Fruit fly (Drosophila melanogaster) whole organism, embryonic: Measurements from ENCODE around the gene Dpm1.

Source experiments
- Atf6 ChIP-seq: fragments of 200-800 bp; sonication (Bioruptor generic); IDR thresholded peaks from 2 replicates; pipeline ENCODE4 v1.3.6; 2022; ENCODE audit warnings: missing biosample characterization, missing genetic modification characterization
- B-H2 ChIP-seq: fragments of 200-800 bp; sonication (Bioruptor generic); optimal IDR thresholded peaks from 2 replicates; lab custom pipeline; 2018; ENCODE audit warnings: missing biosample characterization, mild to moderate bottlenecking, missing genetic modification characterization
- BEAF-32 ChIP-seq: fragments of 200-800 bp; sonication (Bioruptor generic); optimal IDR thresholded peaks from 3 replicates; lab custom pipeline; 2017; ENCODE audit warnings: missing biosample characterization, missing genetic modification characterization, mild to moderate bottlenecking, moderate library complexity, missing genetic modification reagents
- CG10209 ChIP-seq: fragments of 200-800 bp; sonication (Bioruptor generic); optimal IDR thresholded peaks from 3 replicates; lab custom pipeline; 2017; ENCODE audit warnings: missing biosample characterization, mild to moderate bottlenecking, missing genetic modification characterization, missing genetic modification reagents
- CG10979 ChIP-seq: fragments of 200-800 bp; sonication (Bioruptor generic); optimal IDR thresholded peaks from 2 replicates; lab custom pipeline; 2018; ENCODE audit warnings: missing biosample characterization, mild to moderate bottlenecking, missing genetic modification characterization, moderate library complexity
- CG11560 ChIP-seq: fragments of 200-800 bp; sonication (Bioruptor generic); IDR thresholded peaks from 3 replicates; pipeline ENCODE4 v1.3.6; 2022; ENCODE audit warnings: missing biosample characterization, missing genetic modification characterization
- CG14860 ChIP-seq: fragments of 200-800 bp; sonication (Bioruptor generic); IDR thresholded peaks from 3 replicates; pipeline ENCODE4 v1.3.6; 2022; ENCODE audit warnings: missing biosample characterization, missing genetic modification characterization; ENCODE audit not compliant: partially characterized antibody
- CG15269 ChIP-seq: fragments of 200-800 bp; sonication (Bioruptor generic); optimal IDR thresholded peaks from 2 replicates; lab custom pipeline; 2018; ENCODE audit warnings: missing biosample characterization, mild to moderate bottlenecking, missing genetic modification characterization, moderate library complexity
- CG16813 ChIP-seq: fragments of 200-800 bp; sonication (Bioruptor generic); IDR thresholded peaks from 3 replicates; pipeline ENCODE4 v1.3.6; 2022; ENCODE audit warnings: missing biosample characterization, missing genetic modification characterization; ENCODE audit not compliant: partially characterized antibody
- CG17568 ChIP-seq: fragments of 200-800 bp; sonication (Bioruptor generic); optimal IDR thresholded peaks from 2 replicates; lab custom pipeline; 2018; ENCODE audit warnings: missing biosample characterization, mild to moderate bottlenecking, missing genetic modification characterization, moderate library complexity
- CG4730 ChIP-seq: fragments of 200-800 bp; sonication (Bioruptor generic); IDR thresholded peaks from 2 replicates; pipeline ENCODE4 v1.3.6; 2022; ENCODE audit warnings: missing biosample characterization, missing genetic modification characterization
- CG6272 ChIP-seq: fragments of 200-800 bp; sonication (Bioruptor generic); IDR thresholded peaks from 2 replicates; pipeline ENCODE4 v1.3.6; 2022; ENCODE audit warnings: missing biosample characterization, missing genetic modification characterization
- CG6791 ChIP-seq: fragments of 200-800 bp; sonication (Bioruptor generic); IDR thresholded peaks from 3 replicates; pipeline ENCODE4 v1.3.6; 2022; ENCODE audit warnings: missing biosample characterization, missing genetic modification characterization; ENCODE audit not compliant: partially characterized antibody
- CG9817 ChIP-seq: fragments of 200-800 bp; sonication (Bioruptor generic); optimal IDR thresholded peaks from 2 replicates; lab custom pipeline; 2018; ENCODE audit warnings: missing biosample characterization, mild to moderate bottlenecking, missing genetic modification characterization, moderate library complexity
- CG9876 ChIP-seq: fragments of 200-800 bp; sonication (Bioruptor generic); optimal IDR thresholded peaks from 2 replicates; lab custom pipeline; 2016; ENCODE audit warnings: missing biosample characterization, missing genetic modification characterization
- D19A ChIP-seq: fragments of 200-800 bp; optimal IDR thresholded peaks from 3 replicates; lab custom pipeline; 2019; ENCODE audit warnings: missing biosample characterization, mild to moderate bottlenecking, missing genetic modification characterization, moderate library complexity
- Dll ChIP-seq: fragments of 200-800 bp; sonication (Bioruptor generic); IDR thresholded peaks from 4 replicates; pipeline ENCODE4 v1.3.6; 2022; ENCODE audit warnings: missing biosample characterization, missing genetic modification characterization; ENCODE audit not compliant: partially characterized antibody
- Doc3 ChIP-seq: fragments of 200-800 bp; sonication (Bioruptor generic); IDR thresholded peaks from 3 replicates; pipeline ENCODE4 v1.3.6; 2022; ENCODE audit warnings: missing biosample characterization, missing genetic modification characterization; ENCODE audit not compliant: partially characterized antibody
- E2f2 ChIP-seq: fragments of 200-800 bp; sonication (Bioruptor generic); IDR thresholded peaks from 2 replicates; pipeline ENCODE4 v1.3.6; 2022; ENCODE audit warnings: missing biosample characterization, missing genetic modification characterization
- Ets65A ChIP-seq: fragments of 200-800 bp; sonication (Bioruptor generic); peaks from one replicate; lab custom pipeline; 2016; ENCODE audit warnings: missing biosample characterization, missing genetic modification characterization
- Fer2 ChIP-seq: fragments of 200-800 bp; sonication (Bioruptor generic); optimal IDR thresholded peaks from 2 replicates; lab custom pipeline; 2018; ENCODE audit warnings: missing biosample characterization, mild to moderate bottlenecking, missing genetic modification characterization, moderate library complexity
- Fer3 ChIP-seq: fragments of 200-800 bp; sonication (Bioruptor generic); optimal IDR thresholded peaks from 2 replicates; lab custom pipeline; 2018; ENCODE audit warnings: missing biosample characterization, mild to moderate bottlenecking, missing genetic modification characterization, moderate library complexity
- HLH4C ChIP-seq: fragments of 200-800 bp; sonication (Bioruptor generic); IDR thresholded peaks from 3 replicates; pipeline ENCODE4 v1.3.6; 2022; ENCODE audit warnings: missing biosample characterization, missing genetic modification characterization; ENCODE audit not compliant: partially characterized antibody
- Hr39 ChIP-seq: fragments of >200 bp; optimal IDR thresholded peaks from 2 replicates; lab custom pipeline; 2017
- Scr ChIP-seq: fragments of 200-800 bp; sonication (Bioruptor generic); IDR thresholded peaks from 2 replicates; pipeline ENCODE4 v1.3.6; 2022; ENCODE audit warnings: missing biosample characterization, missing genetic modification characterization; ENCODE audit not compliant: partially characterized antibody
- amos ChIP-seq: fragments of 200-800 bp; sonication (Bioruptor generic); IDR thresholded peaks from 2 replicates; pipeline ENCODE4 v1.3.6; 2022; ENCODE audit warnings: missing biosample characterization, missing genetic modification characterization; ENCODE audit not compliant: partially characterized antibody
- ato ChIP-seq: fragments of 200-800 bp; sonication (Bioruptor generic); IDR thresholded peaks from 2 replicates; pipeline ENCODE4 v1.3.6; 2022; ENCODE audit warnings: missing biosample characterization, missing genetic modification characterization; ENCODE audit not compliant: partially characterized antibody
- emc ChIP-seq: fragments of 200-800 bp; sonication (Bioruptor generic); optimal IDR thresholded peaks from 2 replicates; lab custom pipeline; 2016; ENCODE audit warnings: missing biosample characterization, missing genetic modification characterization
- ftz-f1 ChIP-seq: fragments of 200-800 bp; sonication (Bioruptor generic); optimal IDR thresholded peaks from 2 replicates; lab custom pipeline; 2016; ENCODE audit warnings: missing biosample characterization, missing genetic modification characterization
- gfzf ChIP-seq: fragments of 200-800 bp; sonication (Bioruptor generic); optimal IDR thresholded peaks from 2 replicates; lab custom pipeline; 2016; ENCODE audit warnings: missing biosample characterization, mild to moderate bottlenecking, missing genetic modification characterization, moderate library complexity
- gsb ChIP-seq: fragments of 200-800 bp; sonication (Bioruptor generic); IDR thresholded peaks from 2 replicates; pipeline ENCODE4 v1.3.6; 2022; ENCODE audit warnings: missing biosample characterization, missing genetic modification characterization
- ind ChIP-seq: fragments of 200-800 bp; sonication (Bioruptor generic); optimal IDR thresholded peaks from 3 replicates; lab custom pipeline; 2016; ENCODE audit warnings: missing biosample characterization, missing genetic modification characterization
- inv ChIP-seq: fragments of 200-800 bp; sonication (Bioruptor generic); IDR thresholded peaks from 2 replicates; pipeline ENCODE4 v1.3.6; 2022; ENCODE audit warnings: missing biosample characterization, missing genetic modification characterization; ENCODE audit not compliant: partially characterized antibody
- kah ChIP-seq: fragments of 200-800 bp; sonication (Bioruptor generic); optimal IDR thresholded peaks from 2 replicates; lab custom pipeline; 2018; ENCODE audit warnings: missing biosample characterization, mild to moderate bottlenecking, missing genetic modification characterization
- ken ChIP-seq: fragments of 200-800 bp; sonication (Bioruptor generic); IDR thresholded peaks from 3 replicates; pipeline ENCODE4 v1.3.6; 2022; ENCODE audit warnings: missing biosample characterization, missing genetic modification characterization
- nerfin-1 ChIP-seq: fragments of 200-800 bp; sonication (Bioruptor generic); optimal IDR thresholded peaks from 3 replicates; lab custom pipeline; 2019; ENCODE audit warnings: missing biosample characterization, mild to moderate bottlenecking, missing genetic modification characterization, moderate library complexity
- nerfin-2 ChIP-seq: fragments of 200-800 bp; sonication (Bioruptor generic); IDR thresholded peaks from 2 replicates; pipeline ENCODE4 v1.3.6; 2022; ENCODE audit warnings: missing biosample characterization, missing genetic modification characterization; ENCODE audit not compliant: partially characterized antibody
- nom ChIP-seq: fragments of 200-800 bp; sonication (Bioruptor generic); optimal IDR thresholded peaks from 2 replicates; lab custom pipeline; 2017; ENCODE audit warnings: missing biosample characterization, missing genetic modification characterization, mild to moderate bottlenecking, moderate library complexity, missing genetic modification reagents
- pan ChIP-seq, 4 experiments: fragments of >200 bp in 3 of 4; fragments of 200-800 bp in 1 of 4; sonication (Bioruptor generic) in 1 of 4; optimal IDR thresholded peaks in 3 of 4; IDR thresholded peaks in 1 of 4; 2 replicates each; pipeline versions ENCODE4 v1.3.6 to Lab custom; 2017 to 2022; ENCODE audit warnings: missing biosample characterization in 2 of 4, missing genetic modification characterization in 2 of 4, mixed read lengths in 1 of 4
- pho ChIP-seq: fragments of 200-800 bp; sonication (Bioruptor generic); optimal IDR thresholded peaks from 2 replicates; lab custom pipeline; 2016; ENCODE audit warnings: missing biosample characterization, missing genetic modification characterization
- pzg ChIP-seq: fragments of 200-800 bp; sonication (Bioruptor generic); optimal IDR thresholded peaks from 3 replicates; lab custom pipeline; 2018; ENCODE audit warnings: missing biosample characterization, mild to moderate bottlenecking, missing genetic modification characterization, moderate library complexity
- seq ChIP-seq: fragments of 200-800 bp; sonication (Bioruptor generic); IDR thresholded peaks from 2 replicates; pipeline ENCODE4 v1.3.6; 2022; ENCODE audit warnings: missing biosample characterization, missing genetic modification characterization
- sqz ChIP-seq: fragments of 200-800 bp; sonication (Bioruptor generic); optimal IDR thresholded peaks from 3 replicates; lab custom pipeline; 2018; ENCODE audit warnings: missing biosample characterization, mild to moderate bottlenecking, missing genetic modification characterization
- tio ChIP-seq: fragments of 200-800 bp; sonication (Bioruptor generic); optimal IDR thresholded peaks from 2 replicates; lab custom pipeline; 2017; ENCODE audit warnings: missing biosample characterization, missing genetic modification characterization, inconsistent platforms
- tna ChIP-seq: fragments of 200-800 bp; sonication (Bioruptor generic); IDR thresholded peaks from 2 replicates; pipeline ENCODE4 v1.3.6; 2022; ENCODE audit warnings: missing biosample characterization, missing genetic modification characterization; ENCODE audit not compliant: partially characterized antibody
- vnd ChIP-seq: fragments of 200-800 bp; sonication (Bioruptor generic); IDR thresholded peaks from 3 replicates; pipeline ENCODE4 v1.3.6; 2022; ENCODE audit warnings: missing biosample characterization, missing genetic modification characterization; ENCODE audit not compliant: partially characterized antibody
- zen ChIP-seq: fragments of 200-800 bp; sonication (Bioruptor generic); optimal IDR thresholded peaks from 3 replicates; lab custom pipeline; 2018; ENCODE audit warnings: missing biosample characterization, mild to moderate bottlenecking, missing genetic modification characterization, moderate library complexity

Dpm1 gene

dm6 chr2L:19484539-19484938, 41.6 kb downstream of the Dpm1 start, which contains the start of the genes CG10195 and CG13084 (continued):
- TF ChIP-seq Atf6 (GFP tag; lab: Robert Waterston, UW) (no peak), tio (no peak), ken (GFP tag; lab: Robert Waterston, UW) (no peak), amos (GFP tag; lab: Robert Waterston, UW) (peak; percentile 28; the same call in 1 of the 2 replicates), BEAF-32 (peak; percentile 14), CG17568 (no peak), pan (optimal IDR thresholded peaks at IDR 0.05; lab: Kevin White, UChicago) (no peak), pan (GFP tag; optimal IDR thresholded peaks at IDR 0.05 in 1 of 2, IDR thresholded peaks at IDR 0.05 in 1 of 2) (no peak), CG4730 (GFP tag; lab: Robert Waterston, UW) (no peak), nom (GFP tag; lab: Kevin White, UChicago) (no peak), Ets65A (GFP tag; lab: Kevin White, UChicago) (no peak), E2f2 (GFP tag; lab: Robert Waterston, UW) (peak; percentile 91), nerfin-2 (GFP tag; lab: Robert Waterston, UW) (0 out of 2 replicates have a peak, but pooled peaks have one; percentile 35), Doc3 (peak; percentile 44; the same call in 2 of the 3 replicates), gsb (GFP tag; lab: Robert Waterston, UW) (no peak), ftz-f1 (GFP tag; lab: Kevin White, UChicago) (no peak), ato (0 out of 2 replicates have a peak, but pooled peaks have one; percentile 34), vnd (0 out of 3 replicates have a peak, but pooled peaks have one; percentile 20), ind (GFP tag; lab: Kevin White, UChicago) (no peak), Fer2 (tag; lab: Kevin White, UChicago) (no peak), CG14860 (peak; percentile 52; the same call in 2 of the 3 replicates), sqz (no peak), B-H2 (no peak), Dll (GFP tag; lab: Robert Waterston, UW) (peak; percentile 63; the same call in 3 of the 4 replicates), Scr (GFP tag; lab: Robert Waterston, UW) (0 out of 2 replicates have a peak, but pooled peaks have one; percentile 24), HLH4C (GFP tag; lab: Robert Waterston, UW) (peak; percentile 15; the same call in 1 of the 3 replicates), pho (GFP tag; lab: Kevin White, UChicago) (no peak), Fer3 (tag; lab: Kevin White, UChicago) (no peak), seq (GFP tag; lab: Robert Waterston, UW) (no peak), CG15269 (tag; lab: Kevin White, UChicago) (no peak), kah (GFP tag; lab: Kevin White, UChicago) (peak; percentile 3), tna (GFP tag; lab: Robert Waterston, UW) (0 out of 2 replicates have a peak, but pooled peaks have one; percentile 54), CG10209 (GFP tag; lab: Kevin White, UChicago) (no peak), pzg (peak; percentile 15), CG9817 (tag; lab: Kevin White, UChicago) (no peak), emc (no peak), CG11560 (tag; lab: Robert Waterston, UW) (no peak)

DNA sequence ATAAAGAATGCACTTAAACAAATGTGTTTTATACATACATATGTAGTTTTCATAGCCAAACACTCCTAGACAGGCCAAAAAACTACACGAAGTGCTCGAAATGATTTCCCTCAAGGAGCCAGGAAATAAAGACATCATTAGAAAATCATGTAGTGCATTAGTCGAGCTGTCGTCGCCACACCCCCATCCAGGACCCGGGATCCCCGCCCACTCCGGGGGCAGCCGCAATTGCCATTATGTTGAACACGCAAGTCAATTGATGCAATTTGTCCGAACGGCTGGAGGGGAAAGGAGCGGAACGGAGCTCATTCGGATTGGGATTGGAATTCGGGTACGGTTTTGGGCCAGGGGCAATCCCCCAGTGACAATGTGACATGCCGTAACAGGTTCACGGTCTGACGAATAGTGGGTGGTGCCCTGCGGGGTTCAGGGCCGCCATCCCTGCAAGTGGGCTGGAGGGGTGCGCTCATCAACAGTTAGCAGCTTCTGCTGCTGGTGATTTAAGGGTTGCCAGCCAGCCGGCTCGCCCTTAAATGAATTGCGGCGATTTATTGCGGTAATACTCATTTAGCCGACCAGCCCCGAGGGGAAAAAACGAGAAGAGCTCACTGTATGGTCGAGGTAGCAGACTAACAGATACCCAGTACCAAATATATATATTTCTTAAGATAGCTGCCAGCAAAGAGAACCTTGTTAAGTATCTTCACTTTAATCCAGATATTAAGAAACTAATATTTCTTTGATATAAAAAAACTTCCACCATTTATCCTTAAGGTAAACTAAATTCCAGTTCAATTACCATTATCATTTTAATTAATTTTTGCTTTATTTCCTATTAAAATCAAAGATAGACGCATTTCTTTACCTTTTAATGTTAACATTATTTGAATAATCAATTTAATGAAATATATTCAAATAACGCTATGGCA, 45.5 kb downstream of the Dpm1 start:
- TF ChIP-seq inv (GFP tag; lab: Robert Waterston, UW) (no peak), CG6791 (GFP tag; lab: Robert Waterston, UW) (peak; percentile 67), CG16813 (GFP tag; lab: Robert Waterston, UW) (peak; percentile 41; the same call in 1 of the 3 replicates), gfzf (GFP tag; lab: Kevin White, UChicago) (no peak), Hr39 (lab: Kevin White, UChicago) (peak; percentile 68), zen (tag; lab: Kevin White, UChicago) (no peak), D19A (peak; percentile 4), CG10979 (tag; lab: Kevin White, UChicago) (peak; percentile 8), CG6272 (0 out of 2 replicates have a peak, but pooled peaks have one; percentile 28), CG9876 (no peak), CG14860 (0 out of 3 replicates have a peak, but pooled peaks have one; percentile 32), nerfin-1 (tag; lab: Kevin White, UChicago) (peak; percentile 93)
